Worm (Caenorhabditis elegans) whole organism, L4 larva: ENCODE data around the gene F45D3.2.

Experiments
- D1046.2 ChIP-seq: fragments of 200-800 bp; sonication (Bioruptor generic); IDR thresholded peaks from 2 replicates; pipeline ENCODE4 v1.3.6; 2022; ENCODE audit warnings: missing genetic modification characterization, missing compliant biosample characterization
- F10B5.3 ChIP-seq: sonication (generic microtip); optimal IDR thresholded peaks from 2 replicates; lab custom pipeline; 2016; ENCODE audit warnings: mild to moderate bottlenecking, missing genetic modification characterization, missing compliant biosample characterization
- T20F7.1 ChIP-seq: fragments of 200-800 bp; sonication (Bioruptor generic); optimal IDR thresholded peaks from 2 replicates; lab custom pipeline; 2018; ENCODE audit warnings: mild to moderate bottlenecking, missing genetic modification characterization, missing compliant biosample characterization
- Y105C5A.15 ChIP-seq: fragments of 200-800 bp; sonication (Bioruptor generic); IDR thresholded peaks from 2 replicates; pipeline ENCODE4 v1.3.6; 2022; ENCODE audit warnings: missing genetic modification characterization, missing compliant biosample characterization
- Y5F2A.4 ChIP-seq: fragments of 200-800 bp; sonication (Bioruptor generic); optimal IDR thresholded peaks from 2 replicates; lab custom pipeline; 2018; ENCODE audit warnings: mild to moderate bottlenecking, missing genetic modification characterization, missing compliant biosample characterization
- ZK546.5 ChIP-seq, 2 experiments: sonication (generic microtip); optimal IDR thresholded peaks; 2 replicates each; lab custom pipeline; 2017; ENCODE audit warnings: missing biosample characterization in 2 of 2, missing genetic modification characterization in 2 of 2
- aha-1 ChIP-seq: fragments of 150-350 bp; peaks from one replicate; lab custom pipeline; 2014; ENCODE audit warnings: missing biosample characterization, missing genetic modification characterization
- ama-1 ChIP-seq: fragments of 150-350 bp; optimal IDR thresholded peaks from 2 replicates; lab custom pipeline; 2014; ENCODE audit warnings: inconsistent platforms, mixed read lengths
- arid-1 ChIP-seq: fragments of 200-800 bp; sonication (Bioruptor generic); conservative IDR thresholded peaks from 2 replicates; pipeline ENCODE4 v1.3.6; 2022; ENCODE audit warnings: missing genetic modification reagents, missing genetic modification characterization, missing compliant biosample characterization
- ceh-20 ChIP-seq: fragments of 200-800 bp; sonication (Bioruptor generic); IDR thresholded peaks from 2 replicates; pipeline ENCODE4 v1.3.6; 2022; ENCODE audit warnings: missing genetic modification reagents, missing genetic modification characterization, missing compliant biosample characterization
- ceh-32 ChIP-seq: sonication (generic microtip); optimal IDR thresholded peaks from 2 replicates; lab custom pipeline; 2016; ENCODE audit warnings: mild to moderate bottlenecking, missing genetic modification characterization, missing compliant biosample characterization; ENCODE audit not compliant: poor library complexity
- ceh-62 ChIP-seq: sonication (generic microtip); optimal IDR thresholded peaks from 2 replicates; lab custom pipeline; 2017; ENCODE audit warnings: missing biosample characterization, missing genetic modification characterization
- ces-1 ChIP-seq: fragments of 150-350 bp; sonication (generic microtip); optimal IDR thresholded peaks from 4 replicates; lab custom pipeline; 2014; ENCODE audit warnings: missing biosample characterization, missing genetic modification reagents, missing genetic modification characterization
- cey-2 ChIP-seq: sonication (generic microtip); optimal IDR thresholded peaks from 3 replicates; lab custom pipeline; 2017; ENCODE audit warnings: missing genetic modification characterization, mild to moderate bottlenecking, missing compliant biosample characterization, antibody characterized with exemption, borderline replicate concordance; ENCODE audit not compliant: insufficient read depth
- daf-12 ChIP-seq: fragments of 150-350 bp; optimal IDR thresholded peaks from 2 replicates; lab custom pipeline; 2014; ENCODE audit warnings: missing biosample characterization, missing genetic modification reagents, missing genetic modification characterization
- daf-8 ChIP-seq: fragments of 200-800 bp; sonication (Bioruptor generic); IDR thresholded peaks from 2 replicates; pipeline ENCODE4 v1.3.6; 2022; ENCODE audit warnings: missing genetic modification characterization, missing compliant biosample characterization
- dpl-1 ChIP-seq: fragments of 150-350 bp; optimal IDR thresholded peaks from 2 replicates; lab custom pipeline; 2014; ENCODE audit warnings: missing biosample characterization, missing genetic modification reagents, missing genetic modification characterization
- dve-1 ChIP-seq: sonication (generic microtip); optimal IDR thresholded peaks from 2 replicates; lab custom pipeline; 2017; ENCODE audit warnings: antibody characterized with exemption, mild to moderate bottlenecking, missing genetic modification characterization, missing compliant biosample characterization; ENCODE audit not compliant: insufficient read depth
- egl-43 ChIP-seq: fragments of 200-800 bp; sonication (Bioruptor generic); IDR thresholded peaks from 2 replicates; pipeline ENCODE4 v1.3.6; 2022; ENCODE audit warnings: missing genetic modification reagents, missing genetic modification characterization, missing compliant biosample characterization
- fkh-10 ChIP-seq: fragments of 150-350 bp; optimal IDR thresholded peaks from 2 replicates; lab custom pipeline; 2014; ENCODE audit warnings: missing biosample characterization, missing genetic modification reagents, missing genetic modification characterization
- fos-1 ChIP-seq: fragments of 150-350 bp; optimal IDR thresholded peaks from 2 replicates; lab custom pipeline; 2014; ENCODE audit warnings: missing biosample characterization, missing genetic modification characterization
- hif-1 ChIP-seq, 2 experiments: sonication (generic microtip); optimal IDR thresholded peaks; 2 replicates each; lab custom pipeline; 2016 to 2017; ENCODE audit warnings: missing compliant biosample characterization in 2 of 2, missing genetic modification characterization in 2 of 2, missing genetic modification reagents in 2 of 2, missing genotype in 2 of 2, mild to moderate bottlenecking in 1 of 2
- hlh-11 ChIP-seq: fragments of 200-800 bp; sonication (Bioruptor generic); optimal IDR thresholded peaks from 2 replicates; lab custom pipeline; 2018; ENCODE audit warnings: mild to moderate bottlenecking, missing genetic modification characterization, missing compliant biosample characterization
- hmg-1.1 ChIP-seq: fragments of 200-800 bp; sonication (Bioruptor generic); IDR thresholded peaks from 2 replicates; pipeline ENCODE4 v1.3.6; 2022; ENCODE audit warnings: missing genetic modification reagents, missing genetic modification characterization, missing compliant biosample characterization
- lin-15B ChIP-seq: fragments of 150-350 bp; sonication (generic microtip); optimal IDR thresholded peaks from 3 replicates; lab custom pipeline; 2014; ENCODE audit warnings: missing biosample characterization, missing genetic modification characterization
- lin-29 ChIP-seq: fragments of 200-800 bp; sonication (Bioruptor generic); IDR thresholded peaks from 2 replicates; pipeline ENCODE4 v1.3.6; 2022; ENCODE audit warnings: missing genetic modification reagents, missing genetic modification characterization, missing compliant biosample characterization
- lin-38 ChIP-seq: fragments of 200-800 bp; sonication (Bioruptor generic); IDR thresholded peaks from 2 replicates; pipeline ENCODE4 v1.3.6; 2022; ENCODE audit warnings: missing genetic modification reagents, missing genetic modification characterization, missing compliant biosample characterization
- lin-39 ChIP-seq: fragments of 150-350 bp; optimal IDR thresholded peaks from 2 replicates; lab custom pipeline; 2014; ENCODE audit warnings: missing biosample characterization, missing genetic modification reagents, missing genetic modification characterization
- lir-3 ChIP-seq: sonication (generic microtip); optimal IDR thresholded peaks from 2 replicates; lab custom pipeline; 2016; ENCODE audit warnings: mild to moderate bottlenecking, missing genetic modification characterization, missing compliant biosample characterization
- madf-5 ChIP-seq, 2 experiments: fragments of 200-800 bp; sonication (Bioruptor generic); IDR thresholded peaks; 2 replicates each; pipeline ENCODE4 v1.3.6; 2022; ENCODE audit warnings: missing compliant biosample characterization in 2 of 2, missing genetic modification characterization in 2 of 2
- mep-1 ChIP-seq: fragments of 150-350 bp; sonication (generic microtip); optimal IDR thresholded peaks from 3 replicates; lab custom pipeline; 2014; ENCODE audit warnings: missing biosample characterization, missing genetic modification characterization
- mxl-3 ChIP-seq: fragments of 200-800 bp; sonication (Bioruptor generic); optimal IDR thresholded peaks from 2 replicates; lab custom pipeline; 2018; ENCODE audit warnings: mild to moderate bottlenecking, missing genetic modification characterization, missing compliant biosample characterization
- nhr-102 ChIP-seq: sonication (generic microtip); optimal IDR thresholded peaks from 2 replicates; lab custom pipeline; 2016; ENCODE audit warnings: mild to moderate bottlenecking, missing genetic modification characterization, moderate library complexity, missing compliant biosample characterization
- nhr-111 ChIP-seq: fragments of 200-800 bp; sonication (Bioruptor generic); optimal IDR thresholded peaks from 2 replicates; lab custom pipeline; 2018; ENCODE audit warnings: mild to moderate bottlenecking, missing genetic modification characterization, missing compliant biosample characterization
- nhr-237 ChIP-seq: sonication (generic microtip); optimal IDR thresholded peaks from 2 replicates; lab custom pipeline; 2017; ENCODE audit warnings: missing biosample characterization, missing genetic modification characterization
- pha-4 ChIP-seq, 2 experiments: fragments of 150-350 bp in 1 of 2; fragments of 200-800 bp in 1 of 2; sonication (Bioruptor generic) in 1 of 2; IDR thresholded peaks in 1 of 2; optimal IDR thresholded peaks in 1 of 2; 2 replicates each; pipeline versions ENCODE4 v1.3.6 to Lab custom; 2014 to 2022; ENCODE audit warnings: missing genetic modification characterization in 2 of 2, missing genetic modification reagents in 2 of 2, missing biosample characterization in 1 of 2, missing compliant biosample characterization in 1 of 2
- pqm-1 ChIP-seq: sonication (generic microtip); optimal IDR thresholded peaks from 2 replicates; lab custom pipeline; 2017; ENCODE audit warnings: missing biosample characterization, missing genetic modification characterization
- sdz-12 ChIP-seq: fragments of 200-800 bp; sonication (Bioruptor generic); optimal IDR thresholded peaks from 2 replicates; lab custom pipeline; 2018; ENCODE audit warnings: mild to moderate bottlenecking, missing genetic modification characterization, missing compliant biosample characterization
- snpc-1.2 ChIP-seq: fragments of 200-800 bp; sonication (Bioruptor generic); IDR thresholded peaks from 2 replicates; pipeline ENCODE4 v1.3.6; 2022; ENCODE audit warnings: missing genetic modification reagents, missing genetic modification characterization, missing compliant biosample characterization
- snpc-4 ChIP-seq: fragments of 150-350 bp; optimal IDR thresholded peaks from 2 replicates; lab custom pipeline; 2014; ENCODE audit warnings: missing biosample characterization, missing genetic modification characterization
- tag-97 ChIP-seq: fragments of 200-800 bp; sonication (Bioruptor generic); IDR thresholded peaks from 2 replicates; pipeline ENCODE4 v1.3.6; 2022; ENCODE audit warnings: missing genetic modification characterization, missing compliant biosample characterization
- unc-130 ChIP-seq: sonication (generic microtip); optimal IDR thresholded peaks from 2 replicates; lab custom pipeline; 2016; ENCODE audit warnings: missing genetic modification reagents, missing genetic modification characterization, missing compliant biosample characterization
- unc-62 ChIP-seq, 3 experiments: fragments of 150-350 bp in 1 of 3; sonication (generic microtip); optimal IDR thresholded peaks in 2 of 3; peaks in 1 of 3; 1 replicate in 1 of 3; 2 replicates in 2 of 3; lab custom pipeline; 2014 to 2017; ENCODE audit warnings: missing biosample characterization in 3 of 3, missing genetic modification characterization in 3 of 3, missing genetic modification reagents in 3 of 3, missing genotype in 1 of 3
- zfp-2 ChIP-seq: sonication (generic microtip); optimal IDR thresholded peaks from 2 replicates; lab custom pipeline; 2016; ENCODE audit warnings: mild to moderate bottlenecking, missing genetic modification characterization, missing compliant biosample characterization
- zip-2 ChIP-seq: fragments of 150-350 bp; optimal IDR thresholded peaks from 2 replicates; lab custom pipeline; 2014; ENCODE audit warnings: missing biosample characterization, missing genetic modification characterization
- ztf-7 ChIP-seq: fragments of 150-350 bp; optimal IDR thresholded peaks from 2 replicates; lab custom pipeline; 2014; ENCODE audit warnings: missing biosample characterization, missing genetic modification characterization

F45D3.2 gene

DNA sequence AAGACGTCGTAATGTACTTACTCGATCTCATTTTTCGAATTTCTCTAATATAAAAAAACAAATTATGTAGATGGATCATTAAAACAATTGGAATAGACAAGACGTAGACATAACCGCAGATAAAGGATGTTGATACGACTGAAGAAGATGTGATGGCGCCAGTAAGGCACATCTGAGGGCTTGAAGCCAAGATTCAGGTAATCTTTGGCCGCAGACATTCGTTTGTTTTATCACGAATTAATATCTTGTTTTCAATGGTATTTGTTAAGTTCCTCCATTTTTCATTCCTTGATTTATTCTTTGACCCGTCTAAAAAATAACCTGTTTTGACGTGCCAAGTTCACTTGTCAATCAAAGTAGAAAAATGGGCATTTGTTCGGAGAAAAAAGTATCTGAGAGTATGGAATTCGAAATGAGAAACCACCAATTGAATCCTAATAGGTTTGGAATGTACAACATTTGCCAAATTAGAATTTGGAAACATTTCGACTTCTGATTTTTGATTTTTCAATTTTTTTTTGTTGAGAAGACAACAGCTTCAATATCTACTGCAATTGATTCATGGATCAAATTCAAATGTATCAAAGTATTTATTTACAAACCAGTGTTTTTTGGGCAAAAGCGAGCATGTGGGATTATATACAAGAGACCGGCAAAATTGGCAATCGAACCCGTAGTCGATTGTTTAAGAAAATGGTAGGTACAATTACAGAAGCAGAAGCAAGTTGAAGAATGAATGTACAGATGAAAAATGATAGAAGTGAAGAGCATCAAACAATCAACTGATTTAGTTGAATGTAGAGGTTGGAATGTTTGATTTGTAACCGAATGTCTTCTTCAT, 11.0 kb downstream of the F45D3.2 start (continued):
- 0 out of 2 replicates have a peak, but pooled peaks have one; percentile 25 for TF ChIP-seq snpc-1.2 (GFP tag; lab: Robert Waterston, UW)
- no peak for TF ChIP-seq hmg-1.1 (GFP tag; lab: Robert Waterston, UW)
- no peak for TF ChIP-seq nhr-102 (tag; lab: Kevin White, UChicago)
- no peak for TF ChIP-seq arid-1
- peak; percentile 46 for TF ChIP-seq ama-1 (lab: Kevin White, UChicago)
- no peak for TF ChIP-seq lin-39 (tag; lab: Kevin White, UChicago)
- TF ChIP-seq nhr-237 (tag; lab: Kevin White, UChicago): no peak
- TF ChIP-seq unc-62 (GFP tag; optimal IDR thresholded peaks at IDR 0.05 in 1 of 2; lab: Kevin White, UChicago): peak in 1 of 2 experiments; percentile 97
- TF ChIP-seq unc-62 (tag; optimal IDR thresholded peaks at IDR 0.05; lab: Kevin White, UChicago): no peak
- no peak for TF ChIP-seq lin-38
- no peak for TF ChIP-seq madf-5 (GFP tag; IDR thresholded peaks at IDR 0.05; lab: Robert Waterston, UW)
- TF ChIP-seq snpc-4 (tag; lab: Kevin White, UChicago): no peak
- no peak for TF ChIP-seq hif-1 (tag; optimal IDR thresholded peaks at IDR 0.05; lab: Kevin White, UChicago)
- no peak for TF ChIP-seq ztf-7 (tag; lab: Kevin White, UChicago)
- TF ChIP-seq Y105C5A.15 (GFP tag; lab: Robert Waterston, UW): no peak
- no peak for TF ChIP-seq dve-1 (tag; lab: Kevin White, UChicago)
- no peak for TF ChIP-seq hlh-11 (tag; lab: Kevin White, UChicago)
- TF ChIP-seq ces-1 (GFP tag; lab: Kevin White, UChicago): no peak
- no peak for TF ChIP-seq lin-29 (GFP tag; lab: Robert Waterston, UW)

- TF ChIP-seq ZK546.5 (tag; optimal IDR thresholded peaks at IDR 0.05; lab: Kevin White, UChicago) (no peak), pqm-1 (tag; lab: Kevin White, UChicago) (no peak), cey-2 (no peak), aha-1 (tag; lab: Kevin White, UChicago) (peak; percentile 98), fos-1 (no peak), zip-2 (tag; lab: Kevin White, UChicago) (no peak), nhr-111 (GFP tag; lab: Kevin White, UChicago) (no peak), fkh-10 (no peak), egl-43 (peak; percentile 55; the same call in 1 of the 2 replicates), dpl-1 (GFP tag; lab: Kevin White, UChicago) (no peak), pha-4 (GFP tag; IDR thresholded peaks at IDR 0.05; lab: Robert Waterston, UW) (no peak), pha-4 (tag; optimal IDR thresholded peaks at IDR 0.05; lab: Kevin White, UChicago) (no peak), Y5F2A.4 (GFP tag; lab: Kevin White, UChicago) (no peak), hmg-1.1 (GFP tag; lab: Robert Waterston, UW) (no peak), T20F7.1 (GFP tag; lab: Kevin White, UChicago) (no peak), tag-97 (GFP tag; lab: Robert Waterston, UW) (no peak), mxl-3 (GFP tag; lab: Kevin White, UChicago) (no peak), mep-1 (tag; lab: Kevin White, UChicago) (peak; percentile 6), lin-38 (no peak), ceh-32 (tag; lab: Kevin White, UChicago) (no peak), lir-3 (no peak), unc-130 (GFP tag; lab: Kevin White, UChicago) (no peak), lin-39 (tag; lab: Kevin White, UChicago) (no peak), sdz-12 (no peak), D1046.2 (GFP tag; lab: Robert Waterston, UW) (no peak), F10B5.3 (tag; lab: Kevin White, UChicago) (no peak), ceh-20 (no peak), hif-1 (tag; optimal IDR thresholded peaks at IDR 0.05; lab: Kevin White, UChicago) (no peak), lin-15B (tag; lab: Kevin White, UChicago) (no peak), zfp-2 (no peak), ceh-62 (tag; lab: Kevin White, UChicago) (no peak), daf-8 (GFP tag; lab: Robert Waterston, UW) (no peak), daf-12 (tag; lab: Kevin White, UChicago) (no peak)
Measured at ce11 chrV:12552671-12553212, 11.9 kb downstream of the F45D3.2 start, which contains the start of gene F45D3.4. F45D3.4 (minus strand) TSS chrV:12553191.
